Fruit fly (Drosophila melanogaster) whole organism, embryonic: Measurements from ENCODE around the gene CG6839.

Experiments used
- ATbp ChIP-seq: fragments of 200-800 bp; sonication (Bioruptor generic); optimal IDR thresholded peaks from 2 replicates; lab custom pipeline; 2017; ENCODE audit warnings: missing biosample characterization, mild to moderate bottlenecking, missing genetic modification characterization, missing genetic modification reagents
- Adf1 ChIP-seq: fragments of 200-800 bp; sonication (Bioruptor generic); IDR thresholded peaks from 2 replicates; pipeline ENCODE4 v1.3.6; 2022; ENCODE audit warnings: missing biosample characterization, missing genetic modification characterization
- B-H2 ChIP-seq: fragments of 200-800 bp; sonication (Bioruptor generic); optimal IDR thresholded peaks from 2 replicates; lab custom pipeline; 2018; ENCODE audit warnings: missing biosample characterization, mild to moderate bottlenecking, missing genetic modification characterization
- CG10366 ChIP-seq: fragments of 200-800 bp; sonication (Bioruptor generic); IDR thresholded peaks from 2 replicates; pipeline ENCODE4 v1.3.6; 2022; ENCODE audit warnings: missing biosample characterization, missing genetic modification characterization
- CG12071 ChIP-seq: fragments of 200-800 bp; sonication (Bioruptor generic); optimal IDR thresholded peaks from 3 replicates; lab custom pipeline; 2018; ENCODE audit warnings: missing biosample characterization, mild to moderate bottlenecking, missing genetic modification characterization
- CG12391 ChIP-seq: fragments of 200-800 bp; sonication (Bioruptor generic); optimal IDR thresholded peaks from 3 replicates; lab custom pipeline; 2018; ENCODE audit warnings: missing biosample characterization, mild to moderate bottlenecking, missing genetic modification characterization, moderate library complexity
- CG14050 ChIP-seq: fragments of 200-800 bp; sonication (Bioruptor generic); IDR thresholded peaks from 3 replicates; pipeline ENCODE4 v1.3.6; 2022; ENCODE audit warnings: missing biosample characterization, missing genetic modification characterization
- CG14860 ChIP-seq: fragments of 200-800 bp; sonication (Bioruptor generic); IDR thresholded peaks from 3 replicates; pipeline ENCODE4 v1.3.6; 2022; ENCODE audit warnings: missing biosample characterization, missing genetic modification characterization; ENCODE audit not compliant: partially characterized antibody
- CG17385 ChIP-seq: fragments of 200-800 bp; sonication (Bioruptor generic); optimal IDR thresholded peaks from 3 replicates; lab custom pipeline; 2018; ENCODE audit warnings: missing biosample characterization, mild to moderate bottlenecking, missing genetic modification characterization
- CG17568 ChIP-seq: fragments of 200-800 bp; sonication (Bioruptor generic); optimal IDR thresholded peaks from 2 replicates; lab custom pipeline; 2018; ENCODE audit warnings: missing biosample characterization, mild to moderate bottlenecking, missing genetic modification characterization, moderate library complexity
- CG18764 ChIP-seq: fragments of 200-800 bp; sonication (Bioruptor generic); optimal IDR thresholded peaks from 3 replicates; lab custom pipeline; 2016; ENCODE audit warnings: missing biosample characterization, missing genetic modification characterization
- CG2120 ChIP-seq: fragments of 200-800 bp; sonication (Bioruptor generic); optimal IDR thresholded peaks from 3 replicates; lab custom pipeline; 2016; ENCODE audit warnings: missing biosample characterization, missing genetic modification characterization
- CG31441 ChIP-seq: fragments of 200-800 bp; sonication (Bioruptor generic); IDR thresholded peaks from 2 replicates; pipeline ENCODE4 v1.3.6; 2022; ENCODE audit warnings: missing biosample characterization, missing genetic modification characterization
- CG33213 ChIP-seq: fragments of 200-800 bp; sonication (Bioruptor generic); optimal IDR thresholded peaks from 3 replicates; lab custom pipeline; 2016; ENCODE audit warnings: missing biosample characterization, missing genetic modification characterization
- CG34376 ChIP-seq: fragments of 200-800 bp; sonication (Bioruptor generic); optimal IDR thresholded peaks from 2 replicates; lab custom pipeline; 2018; ENCODE audit warnings: missing biosample characterization, mild to moderate bottlenecking, missing genetic modification characterization
- CG4282 ChIP-seq: fragments of 200-800 bp; sonication (Bioruptor generic); optimal IDR thresholded peaks from 2 replicates; lab custom pipeline; 2016; ENCODE audit warnings: missing biosample characterization, missing genetic modification characterization
- CG6683 ChIP-seq: fragments of 200-800 bp; sonication (Bioruptor generic); optimal IDR thresholded peaks from 2 replicates; lab custom pipeline; 2017; ENCODE audit warnings: missing biosample characterization, mild to moderate bottlenecking, missing genetic modification characterization, missing genetic modification reagents
- CG6813 ChIP-seq: fragments of 200-800 bp; sonication (Bioruptor generic); optimal IDR thresholded peaks from 2 replicates; lab custom pipeline; 2017; ENCODE audit warnings: missing biosample characterization, missing genetic modification characterization, mild to moderate bottlenecking, moderate library complexity, missing genetic modification reagents
- CG9817 ChIP-seq: fragments of 200-800 bp; sonication (Bioruptor generic); optimal IDR thresholded peaks from 2 replicates; lab custom pipeline; 2018; ENCODE audit warnings: missing biosample characterization, mild to moderate bottlenecking, missing genetic modification characterization, moderate library complexity
- CHES-1-like ChIP-seq: fragments of 200-800 bp; sonication (Bioruptor generic); optimal IDR thresholded peaks from 2 replicates; lab custom pipeline; 2016; ENCODE audit warnings: missing biosample characterization, missing genetic modification characterization
- CkIIα-i1 ChIP-seq: fragments of 200-800 bp; sonication (Bioruptor generic); IDR thresholded peaks from 2 replicates; pipeline ENCODE4 v1.3.6; 2022; ENCODE audit warnings: missing biosample characterization, missing genetic modification characterization
- Dad ChIP-seq: fragments of 200-800 bp; sonication (Bioruptor generic); optimal IDR thresholded peaks from 3 replicates; lab custom pipeline; 2016; ENCODE audit warnings: missing biosample characterization, missing genetic modification characterization
- E2f1 ChIP-seq: fragments of 200-800 bp; sonication (Bioruptor generic); IDR thresholded peaks from 2 replicates; pipeline ENCODE4 v1.3.6; 2022; ENCODE audit warnings: missing biosample characterization, missing genetic modification characterization
- Eip74EF ChIP-seq, 2 experiments: fragments of 200-800 bp in 1 of 2; fragments of >200 bp in 1 of 2; sonication (Bioruptor generic) in 1 of 2; optimal IDR thresholded peaks; 2 replicates each; lab custom pipeline; 2017 to 2019; ENCODE audit warnings: missing biosample characterization in 2 of 2, missing genetic modification characterization in 2 of 2, mild to moderate bottlenecking in 1 of 2, moderate library complexity in 1 of 2
- Fer3 ChIP-seq: fragments of 200-800 bp; sonication (Bioruptor generic); optimal IDR thresholded peaks from 2 replicates; lab custom pipeline; 2018; ENCODE audit warnings: missing biosample characterization, mild to moderate bottlenecking, missing genetic modification characterization, moderate library complexity
- H2.0 ChIP-seq: fragments of 200-800 bp; sonication (Bioruptor generic); IDR thresholded peaks from 2 replicates; pipeline ENCODE4 v1.3.6; 2022; ENCODE audit warnings: missing biosample characterization, missing genetic modification characterization
- Hmx ChIP-seq: fragments of 200-800 bp; sonication (Bioruptor generic); optimal IDR thresholded peaks from 2 replicates; lab custom pipeline; 2016; ENCODE audit warnings: missing biosample characterization, missing genetic modification characterization
- Kr ChIP-seq: fragments of 200-800 bp; sonication (Bioruptor generic); optimal IDR thresholded peaks from 2 replicates; lab custom pipeline; 2017; ENCODE audit warnings: missing biosample characterization, mild to moderate bottlenecking, missing genetic modification characterization
- NK7.1 ChIP-seq: fragments of 200-800 bp; sonication (Bioruptor generic); optimal IDR thresholded peaks from 3 replicates; lab custom pipeline; 2016; ENCODE audit warnings: missing biosample characterization, missing genetic modification characterization
- Pdp1 ChIP-seq, 2 experiments: fragments of 200-800 bp; sonication (Bioruptor generic); optimal IDR thresholded peaks; 3 replicates each; lab custom pipeline; 2016; ENCODE audit warnings: missing biosample characterization in 2 of 2, missing genetic modification characterization in 2 of 2, mild to moderate bottlenecking in 1 of 2, moderate library complexity in 1 of 2
- Stat92E ChIP-seq, 3 experiments: fragments of >200 bp in 2 of 3; fragments of 200-800 bp in 1 of 3; sonication (Bioruptor generic) in 1 of 3; optimal IDR thresholded peaks; 2 replicates each; lab custom pipeline; 2017 to 2019; ENCODE audit warnings: missing biosample characterization in 3 of 3, missing genetic modification characterization in 3 of 3, mild to moderate bottlenecking in 1 of 3, moderate library complexity in 1 of 3
- Xbp1 ChIP-seq: fragments of 200-800 bp; sonication (Bioruptor generic); optimal IDR thresholded peaks from 3 replicates; lab custom pipeline; 2016; ENCODE audit warnings: missing biosample characterization, mild to moderate bottlenecking, missing genetic modification characterization
- amos ChIP-seq: fragments of 200-800 bp; sonication (Bioruptor generic); IDR thresholded peaks from 2 replicates; pipeline ENCODE4 v1.3.6; 2022; ENCODE audit warnings: missing biosample characterization, missing genetic modification characterization; ENCODE audit not compliant: partially characterized antibody
- caup ChIP-seq: fragments of 200-800 bp; sonication (Bioruptor generic); optimal IDR thresholded peaks from 3 replicates; lab custom pipeline; 2017; ENCODE audit warnings: missing biosample characterization, mild to moderate bottlenecking, missing genetic modification characterization, moderate library complexity; ENCODE audit not compliant: severe bottlenecking
- cg ChIP-seq: fragments of 200-800 bp; sonication (Bioruptor generic); optimal IDR thresholded peaks from 3 replicates; lab custom pipeline; 2019; ENCODE audit warnings: missing biosample characterization, mild to moderate bottlenecking, missing genetic modification characterization, moderate library complexity
- chinmo ChIP-seq: fragments of 200-800 bp; sonication (Bioruptor generic); IDR thresholded peaks from 4 replicates; pipeline ENCODE4 v1.3.6; 2022; ENCODE audit warnings: missing biosample characterization, missing genetic modification characterization; ENCODE audit not compliant: partially characterized antibody
- chm ChIP-seq: fragments of 200-800 bp; sonication (Bioruptor generic); IDR thresholded peaks from 2 replicates; pipeline ENCODE4 v1.3.6; 2022; ENCODE audit warnings: missing biosample characterization, missing genetic modification characterization
- crol ChIP-seq: fragments of 200-800 bp; sonication (Bioruptor generic); IDR thresholded peaks from 2 replicates; pipeline ENCODE4 v1.3.6; 2022; ENCODE audit warnings: missing biosample characterization, missing genetic modification characterization
- crp ChIP-seq, 2 experiments: fragments of 200-800 bp; sonication (Bioruptor generic); optimal IDR thresholded peaks; 2 replicates in 1 of 2; 3 replicates in 1 of 2; lab custom pipeline; 2017; ENCODE audit warnings: missing biosample characterization in 2 of 2, missing genetic modification characterization in 2 of 2, mild to moderate bottlenecking in 1 of 2, moderate library complexity in 1 of 2
- dmrt99B ChIP-seq: fragments of 200-800 bp; sonication (Bioruptor generic); optimal IDR thresholded peaks from 2 replicates; lab custom pipeline; 2018; ENCODE audit warnings: missing biosample characterization, mild to moderate bottlenecking, missing genetic modification characterization, moderate library complexity
- gcm2 ChIP-seq: fragments of 200-800 bp; sonication (Bioruptor generic); optimal IDR thresholded peaks from 2 replicates; lab custom pipeline; 2016; ENCODE audit warnings: missing biosample characterization, missing genetic modification characterization
- gsb ChIP-seq: fragments of 200-800 bp; sonication (Bioruptor generic); IDR thresholded peaks from 2 replicates; pipeline ENCODE4 v1.3.6; 2022; ENCODE audit warnings: missing biosample characterization, missing genetic modification characterization
- onecut ChIP-seq: fragments of 200-800 bp; sonication (Bioruptor generic); IDR thresholded peaks from 2 replicates; pipeline ENCODE4 v1.3.6; 2022; ENCODE audit warnings: missing biosample characterization, missing genetic modification characterization
- p53 ChIP-seq: fragments of 200-800 bp; sonication (Bioruptor generic); optimal IDR thresholded peaks from 2 replicates; lab custom pipeline; 2016; ENCODE audit warnings: missing biosample characterization, missing genetic modification characterization
- peb ChIP-seq: fragments of 200-800 bp; sonication (Bioruptor generic); IDR thresholded peaks from 2 replicates; pipeline ENCODE4 v1.3.6; 2022; ENCODE audit warnings: missing biosample characterization, missing genetic modification characterization
- pita ChIP-seq: fragments of 200-800 bp; sonication (Bioruptor generic); optimal IDR thresholded peaks from 2 replicates; lab custom pipeline; 2017; ENCODE audit warnings: missing biosample characterization, mild to moderate bottlenecking, missing genetic modification characterization
- scrt ChIP-seq: fragments of 200-800 bp; sonication (Bioruptor generic); optimal IDR thresholded peaks from 2 replicates; lab custom pipeline; 2018; ENCODE audit warnings: missing biosample characterization, mild to moderate bottlenecking, missing genetic modification characterization, moderate library complexity
- ttk ChIP-seq: fragments of 200-800 bp; sonication (Bioruptor generic); IDR thresholded peaks from 2 replicates; pipeline ENCODE4 v2.1.2; 2022; ENCODE audit warnings: missing biosample characterization, missing genetic modification characterization
- unpg ChIP-seq: fragments of 200-800 bp; sonication (Bioruptor generic); optimal IDR thresholded peaks from 3 replicates; lab custom pipeline; 2018; ENCODE audit warnings: missing biosample characterization, mild to moderate bottlenecking, missing genetic modification characterization, moderate library complexity
- wor ChIP-seq: fragments of 200-800 bp; sonication (Bioruptor generic); IDR thresholded peaks from 2 replicates; pipeline ENCODE4 v1.3.6; 2022; ENCODE audit warnings: missing biosample characterization, missing genetic modification characterization

The CG6839 gene

dm6 chr3L:18898086-18898470, 19.3 kb upstream of the CG6839 start, which contains the start of gene CG3902 (continued):
- TF ChIP-seq CG12071 (peak; percentile 37), amos (GFP tag; lab: Robert Waterston, UW) (peak; percentile 43; the same call in 1 of the 2 replicates), dmrt99B (no peak), CG14860 (GFP tag; lab: Robert Waterston, UW) (no peak), gsb (GFP tag; lab: Robert Waterston, UW) (no peak), CG18764 (GFP tag; lab: Kevin White, UChicago) (no peak), unpg (GFP tag; lab: Kevin White, UChicago) (peak; percentile 35), caup (GFP tag; lab: Kevin White, UChicago) (peak; percentile 68), Pdp1 (GFP tag; optimal IDR thresholded peaks at IDR 0.05; lab: Kevin White, UChicago) (no peak), CG17385 (GFP tag; lab: Kevin White, UChicago) (peak; percentile 28), Dad (GFP tag; lab: Kevin White, UChicago) (peak; percentile 12), CG2120 (GFP tag; lab: Kevin White, UChicago) (peak; percentile 3), CG31441 (GFP tag; lab: Robert Waterston, UW) (no peak), crp (GFP tag; optimal IDR thresholded peaks at IDR 0.05; lab: Kevin White, UChicago) (no peak), CG34376 (GFP tag; lab: Kevin White, UChicago) (peak; percentile 72), onecut (GFP tag; lab: Robert Waterston, UW) (peak; percentile 31), CG6813 (GFP tag; lab: Kevin White, UChicago) (no peak), CHES-1-like (GFP tag; lab: Kevin White, UChicago) (peak; percentile 28), E2f1 (GFP tag; lab: Robert Waterston, UW) (no peak), Hmx (GFP tag; lab: Kevin White, UChicago) (no peak), scrt (GFP tag; lab: Kevin White, UChicago) (peak; percentile 2), ATbp (no peak), NK7.1 (GFP tag; lab: Kevin White, UChicago) (no peak), chm (peak; percentile 75), Fer3 (peak; percentile 20), gcm2 (GFP tag; lab: Kevin White, UChicago) (peak; percentile 32), chinmo (GFP tag; lab: Robert Waterston, UW) (peak; percentile 89; the same call in 2 of the 4 replicates), cg (GFP tag; lab: Kevin White, UChicago) (no peak), CG9817 (no peak), Xbp1 (GFP tag; lab: Kevin White, UChicago) (no peak), pita (no peak), p53 (no peak), H2.0 (no peak), Kr (GFP tag; lab: Kevin White, UChicago) (no peak), Eip74EF (GFP tag; optimal IDR thresholded peaks at IDR 0.05; lab: Kevin White, UChicago) (peak in 1 of 2 experiments; percentile 19), CG14050 (peak; percentile 28; the same call in 1 of the 3 replicates), CG4282 (GFP tag; lab: Kevin White, UChicago) (no peak), CG6683 (GFP tag; lab: Kevin White, UChicago) (no peak), crol (0 out of 2 replicates have a peak, but pooled peaks have one; percentile 23), ttk (no peak), peb (no peak), Adf1 (GFP tag; lab: Robert Waterston, UW) (peak; percentile 22; the same call in 1 of the 2 replicates), CG12391 (no peak), CG33213 (GFP tag; lab: Kevin White, UChicago) (peak; percentile 7), wor (GFP tag; lab: Robert Waterston, UW) (no peak), CG10366 (GFP tag; lab: Robert Waterston, UW) (no peak), CkIIα-i1 (GFP tag; lab: Robert Waterston, UW) (no peak), Stat92E (GFP tag; optimal IDR thresholded peaks at IDR 0.05; lab: Kevin White, UChicago) (peak in 1 of 3 experiments; percentile 23), CG17568 (GFP tag; lab: Kevin White, UChicago) (peak; percentile 49), B-H2 (GFP tag; lab: Kevin White, UChicago) (peak; percentile 71)
